Worm (Caenorhabditis elegans) whole organism, L3 larva: ENCODE measurements around the gene F18A1.7.

ENCODE experiments used
- R02D3.7 ChIP-seq: fragments of 150-350 bp; optimal IDR thresholded peaks from 2 replicates; lab custom pipeline; 2014; ENCODE audit warnings: missing biosample characterization, missing genetic modification characterization
- ZK546.5 ChIP-seq: sonication (generic microtip); optimal IDR thresholded peaks from 2 replicates; lab custom pipeline; 2017; ENCODE audit warnings: missing biosample characterization, missing genetic modification characterization
- ama-1 ChIP-seq: fragments of 150-350 bp; optimal IDR thresholded peaks from 2 replicates; lab custom pipeline; 2018
- daf-12 ChIP-seq: fragments of 150-350 bp; optimal IDR thresholded peaks from 2 replicates; lab custom pipeline; 2014; ENCODE audit warnings: missing biosample characterization, missing genetic modification reagents, missing genetic modification characterization
- egl-27 ChIP-seq: sonication (generic microtip); optimal IDR thresholded peaks from 4 replicates; lab custom pipeline; 2017; ENCODE audit warnings: missing biosample characterization, missing genetic modification reagents, missing genetic modification characterization
- egl-5 ChIP-seq: fragments of 150-350 bp; optimal IDR thresholded peaks from 2 replicates; lab custom pipeline; 2017; ENCODE audit warnings: missing biosample characterization, missing genetic modification reagents, missing genetic modification characterization, inconsistent platforms
- elt-1 ChIP-seq: fragments of 150-350 bp; optimal IDR thresholded peaks from 2 replicates; lab custom pipeline; 2014; ENCODE audit warnings: missing biosample characterization, missing genetic modification characterization
- fkh-10 ChIP-seq: sonication (generic microtip); optimal IDR thresholded peaks from 2 replicates; lab custom pipeline; 2017; ENCODE audit warnings: missing biosample characterization, missing genetic modification reagents, missing genetic modification characterization
- fkh-2 ChIP-seq: fragments of 150-350 bp; optimal IDR thresholded peaks from 2 replicates; lab custom pipeline; 2014; ENCODE audit warnings: missing biosample characterization, missing genetic modification reagents, missing genetic modification characterization
- hmg-11 ChIP-seq: sonication (generic microtip); optimal IDR thresholded peaks from 2 replicates; lab custom pipeline; 2016; ENCODE audit warnings: missing genetic modification characterization, missing compliant biosample characterization
- jun-1 ChIP-seq: fragments of 150-350 bp; optimal IDR thresholded peaks from 2 replicates; lab custom pipeline; 2014; ENCODE audit warnings: missing biosample characterization, missing genetic modification reagents, missing genetic modification characterization
- nfya-1 ChIP-seq: sonication (generic microtip); optimal IDR thresholded peaks from 2 replicates; lab custom pipeline; 2017; ENCODE audit warnings: missing genetic modification characterization, mild to moderate bottlenecking, missing compliant biosample characterization, antibody characterized with exemption, moderate library complexity; ENCODE audit not compliant: insufficient read depth
- nhr-11 ChIP-seq: fragments of 150-350 bp; optimal IDR thresholded peaks from 2 replicates; lab custom pipeline; 2014; ENCODE audit warnings: missing biosample characterization, missing genetic modification characterization
- nhr-237 ChIP-seq: fragments of 150-350 bp; optimal IDR thresholded peaks from 2 replicates; lab custom pipeline; 2014; ENCODE audit warnings: missing biosample characterization, missing genetic modification characterization
- nhr-28 ChIP-seq: fragments of 150-350 bp; optimal IDR thresholded peaks from 2 replicates; lab custom pipeline; 2014; ENCODE audit warnings: missing biosample characterization, missing genetic modification characterization
- nhr-43 ChIP-seq: sonication (generic microtip); optimal IDR thresholded peaks from 2 replicates; lab custom pipeline; 2016; ENCODE audit warnings: mild to moderate bottlenecking, missing genetic modification characterization, missing compliant biosample characterization; ENCODE audit not compliant: poor library complexity, severe bottlenecking
- nhr-77 ChIP-seq: fragments of 150-350 bp; optimal IDR thresholded peaks from 2 replicates; lab custom pipeline; 2014; ENCODE audit warnings: missing biosample characterization, missing genetic modification characterization
- pha-4 ChIP-seq: fragments of 150-350 bp; optimal IDR thresholded peaks from 2 replicates; lab custom pipeline; 2014; ENCODE audit warnings: missing biosample characterization, missing genetic modification reagents, missing genetic modification characterization
- skn-1 ChIP-seq: fragments of 150-350 bp; optimal IDR thresholded peaks from 2 replicates; lab custom pipeline; 2014; ENCODE audit warnings: missing biosample characterization, missing genetic modification characterization
- snpc-4 ChIP-seq: fragments of 150-350 bp; optimal IDR thresholded peaks from 2 replicates; lab custom pipeline; 2014; ENCODE audit warnings: missing biosample characterization, missing genetic modification characterization
- unc-62 ChIP-seq: fragments of 150-350 bp; sonication (generic microtip); optimal IDR thresholded peaks from 4 replicates; lab custom pipeline; 2014; ENCODE audit warnings: missing biosample characterization, missing genetic modification reagents, missing genetic modification characterization
- zag-1 ChIP-seq: fragments of 150-350 bp; optimal IDR thresholded peaks from 2 replicates; lab custom pipeline; 2014; ENCODE audit warnings: missing biosample characterization, missing genetic modification characterization
- ztf-11 ChIP-seq: fragments of 150-350 bp; optimal IDR thresholded peaks from 2 replicates; lab custom pipeline; 2014; ENCODE audit warnings: missing biosample characterization, missing genetic modification characterization
- ztf-4 ChIP-seq: fragments of 150-350 bp; optimal IDR thresholded peaks from 2 replicates; lab custom pipeline; 2014; ENCODE audit warnings: missing biosample characterization, missing genetic modification characterization

Gene F18A1.7

DNA sequence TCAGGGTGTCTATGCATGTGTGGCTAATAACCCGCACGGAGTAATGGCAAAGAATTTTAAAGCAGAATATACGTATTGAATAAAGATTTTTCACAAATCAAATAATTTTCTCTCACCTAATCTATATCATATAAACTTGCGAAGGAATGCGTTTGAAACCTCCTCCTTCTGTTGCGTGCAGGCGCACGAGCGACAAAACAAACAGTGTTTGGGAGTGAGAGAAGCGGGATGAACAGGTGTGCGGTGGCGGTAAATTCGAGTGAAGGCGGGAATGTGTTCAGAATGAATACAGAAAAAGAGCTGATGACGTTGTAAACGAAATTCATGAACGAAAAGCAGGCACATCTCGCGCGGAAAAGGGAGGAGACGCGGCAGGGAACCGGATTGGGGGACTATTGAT lies 49.2 kb downstream of the F18A1.7 start:
- TF ChIP-seq snpc-4 (tag; lab: Kevin White, UChicago) (no peak), ama-1 (no peak), ztf-11 (tag; lab: Kevin White, UChicago) (no peak), ztf-4 (tag; lab: Kevin White, UChicago) (no peak), nhr-77 (tag; lab: Kevin White, UChicago) (no peak), R02D3.7 (tag; lab: Kevin White, UChicago) (no peak), pha-4 (tag; lab: Kevin White, UChicago) (peak; percentile 5), egl-27 (no peak), egl-5 (no peak), skn-1 (no peak), unc-62 (GFP tag; lab: Kevin White, UChicago) (no peak), hmg-11 (tag; lab: Kevin White, UChicago) (peak; percentile 4), fkh-10 (GFP tag; lab: Kevin White, UChicago) (no peak), jun-1 (tag; lab: Kevin White, UChicago) (no peak), zag-1 (no peak), nfya-1 (peak; percentile 10), fkh-2 (tag; lab: Kevin White, UChicago) (no peak), ZK546.5 (tag; lab: Kevin White, UChicago) (no peak), daf-12 (no peak), nhr-11 (tag; lab: Kevin White, UChicago) (no peak), nhr-43 (no peak), nhr-237 (no peak), nhr-28 (tag; lab: Kevin White, UChicago) (no peak), elt-1 (tag; lab: Kevin White, UChicago) (no peak)

DNA sequence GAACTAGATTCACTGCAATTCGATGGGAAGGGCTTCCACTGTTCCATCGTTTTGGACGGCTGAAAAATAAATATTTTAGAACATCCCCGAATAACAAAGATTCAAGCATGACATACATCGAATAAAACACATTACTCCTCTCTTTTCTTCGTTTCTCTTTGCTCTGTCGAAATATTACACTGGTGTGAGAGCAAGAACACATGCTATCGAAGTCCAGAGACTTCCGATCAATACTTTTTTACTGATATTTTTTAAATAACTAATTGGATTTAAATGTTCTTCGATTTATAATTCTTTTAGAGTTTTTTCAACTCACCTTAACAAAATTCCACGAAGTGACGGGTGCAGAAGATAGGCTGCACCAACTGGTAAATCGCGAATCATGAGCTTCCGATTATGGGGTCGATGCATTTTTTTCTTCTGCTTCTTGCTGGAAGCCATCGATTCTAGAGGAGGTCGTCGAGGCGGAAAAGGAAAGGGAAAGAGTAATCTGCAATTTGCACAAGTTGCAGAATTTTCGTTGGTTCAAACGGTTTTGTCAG lies 50.2 kb downstream of the F18A1.7 start, which contains the start of the genes oig-4 and R07G3.7:
oig-4 (plus strand) TSS at position 301 of the 542 bp plus-strand sequence.
R07G3.7 (minus strand) TSS at position 492 of the 542 bp plus-strand sequence.
- TF ChIP-seq egl-5 (peak; percentile 45), elt-1 (tag; lab: Kevin White, UChicago) (no peak)
- TF ChIP-seq, all 47 proteins: peak for 1
